Worm (Caenorhabditis elegans): ENCODE data around the gene F44E5.1.

Gene F44E5.1

DNA sequence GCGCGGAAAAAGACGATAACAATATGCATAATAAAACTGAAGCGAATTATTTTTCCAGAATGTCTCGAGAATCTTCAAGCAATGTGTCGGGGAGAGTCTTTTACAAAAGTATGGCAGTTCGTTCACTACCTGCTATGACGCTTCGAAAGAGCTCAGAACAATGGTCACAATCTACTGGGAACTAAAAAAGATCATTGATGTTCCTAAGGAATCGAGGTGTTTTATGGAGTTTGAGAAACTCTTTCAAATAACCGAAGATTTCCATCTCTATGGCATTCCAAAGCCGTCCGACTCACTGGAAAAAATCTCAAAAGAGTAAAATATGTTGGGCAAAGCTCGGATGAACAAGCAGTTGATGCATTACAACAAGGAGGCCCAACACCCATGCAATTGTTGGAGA is 2.0 kb downstream of the F44E5.1 start, which contains the start of gene F44E5.15:
TSS of gene F44E5.15 (plus strand) at position 301 of the 400 bp plus-strand sequence.
- TF ChIP-seq nhr-76 (tag; optimal IDR thresholded peaks at IDR 0.05) = no peak
- TF ChIP-seq ztf-4 (tag; optimal IDR thresholded peaks at IDR 0.05) = no peak
- TF ChIP-seq fkh-10 (GFP tag; optimal IDR thresholded peaks at IDR 0.05) = no peak
- TF ChIP-seq ama-1 (optimal IDR thresholded peaks at IDR 0.05) = no peak
- no peak for TF ChIP-seq ceh-16 (tag; optimal IDR thresholded peaks at IDR 0.05)
- TF ChIP-seq skn-1 (tag; optimal IDR thresholded peaks at IDR 0.05) = no peak
- no peak for TF ChIP-seq nhr-11 (tag; optimal IDR thresholded peaks at IDR 0.05)
- no peak for TF ChIP-seq elt-3 (tag; optimal IDR thresholded peaks at IDR 0.05)

DNA sequence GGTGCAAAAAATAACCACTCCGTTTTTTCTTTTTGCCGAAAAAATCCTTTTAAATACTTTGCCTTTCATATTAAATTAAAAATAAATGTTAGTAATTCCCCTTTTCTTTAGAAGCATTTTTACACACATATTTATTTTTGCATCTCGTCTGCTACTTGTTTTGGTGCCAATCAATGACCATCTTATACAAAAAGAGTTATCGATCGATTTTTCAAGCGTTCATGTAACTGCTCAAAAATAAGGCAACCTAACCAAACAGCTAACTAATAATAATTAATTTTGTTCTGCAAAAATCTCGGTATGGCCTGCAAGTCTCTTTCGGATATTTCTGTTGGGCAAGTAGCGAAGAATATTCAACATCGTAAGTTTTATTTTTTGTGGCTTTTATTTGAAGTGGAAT is 7.9 kb downstream of the F44E5.1 start, which contains the start of gene F44E5.2:
TSS of gene F44E5.2 (plus strand) at position 301 of the 400 bp plus-strand sequence.
- TF ChIP-seq nhr-67 (tag; optimal IDR thresholded peaks at IDR 0.05) (no peak), R02D3.7 (tag; optimal IDR thresholded peaks at IDR 0.05) (no peak), aly-2 (tag; optimal IDR thresholded peaks at IDR 0.05) (no peak), pha-4 (tag; optimal IDR thresholded peaks at IDR 0.05) (no peak)

ce11 chrII:11765506-11766152 is 8.7 kb downstream of the F44E5.1 start:
- TF ChIP-seq nhr-23 (tag; optimal IDR thresholded peaks at IDR 0.05) (no peak), elt-2 (tag; optimal IDR thresholded peaks at IDR 0.05) (no peak), R02D3.7 (tag; optimal IDR thresholded peaks at IDR 0.05) (no peak), nhr-43 (tag; optimal IDR thresholded peaks at IDR 0.05; ENCODE audit: poor library complexity, severe bottlenecking) (no peak), nhr-237 (tag; optimal IDR thresholded peaks at IDR 0.05) (no peak), ceh-16 (tag; optimal IDR thresholded peaks at IDR 0.05) (no peak), lin-15B (tag; optimal IDR thresholded peaks at IDR 0.05) (no peak), zag-1 (tag; optimal IDR thresholded peaks at IDR 0.05) (no peak), ZK546.5 (tag; optimal IDR thresholded peaks at IDR 0.05) (no peak)

DNA sequence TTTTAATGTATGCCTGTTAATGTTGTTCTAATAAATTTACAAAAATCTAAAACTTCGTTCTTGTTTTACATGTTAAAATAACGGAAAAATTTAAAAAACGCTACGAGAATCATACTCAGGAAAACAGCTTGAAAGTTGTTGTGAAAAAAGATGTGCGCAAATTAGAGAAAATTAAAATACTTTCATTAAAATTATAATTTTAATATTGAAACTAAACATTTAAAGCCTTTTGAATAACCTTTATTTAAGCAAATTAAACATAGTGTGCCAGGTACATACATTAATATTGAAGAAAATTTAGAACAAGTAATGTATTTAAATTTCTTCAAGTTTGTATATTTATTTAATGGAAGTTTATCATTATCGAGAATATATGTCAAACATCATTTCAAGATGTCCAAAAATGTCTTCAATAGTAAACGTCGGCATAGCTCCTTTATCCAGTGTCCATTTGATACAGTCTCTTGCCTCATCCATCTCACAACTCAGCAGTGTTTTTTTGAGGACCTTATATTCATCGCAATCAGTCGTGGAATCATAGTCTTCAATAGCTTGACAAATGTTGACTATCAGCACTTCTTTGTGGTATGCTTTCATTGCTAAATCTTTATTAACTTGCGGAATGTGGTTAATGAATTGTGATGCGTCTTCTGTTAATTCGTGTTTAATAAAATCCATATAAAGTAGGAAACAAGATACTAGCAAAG is 12.4 kb downstream of the F44E5.1 start:
- peak; percentile 81 for TF ChIP-seq pha-4 (tag; optimal IDR thresholded peaks at IDR 0.05)
- TF ChIP-seq elt-2 (tag; optimal IDR thresholded peaks at IDR 0.05) = peak; percentile 37
- no peak for TF ChIP-seq skn-1 (tag; optimal IDR thresholded peaks at IDR 0.05)
- TF ChIP-seq elt-3 (tag; optimal IDR thresholded peaks at IDR 0.05) = peak in 1 of 3 experiments; percentile 81
- TF ChIP-seq nfya-1 (tag; optimal IDR thresholded peaks at IDR 0.05; ENCODE audit: insufficient read depth) = peak; percentile 48
- no peak for TF ChIP-seq aly-2 (tag; optimal IDR thresholded peaks at IDR 0.05)
- no peak for TF ChIP-seq nhr-12 (tag; optimal IDR thresholded peaks at IDR 0.05)
- TF ChIP-seq tbx-2 (tag; optimal IDR thresholded peaks at IDR 0.05) = peak; percentile 70
- TF ChIP-seq ama-1 (optimal IDR thresholded peaks at IDR 0.05) = peak; percentile 93
- no peak for TF ChIP-seq nhr-11 (tag; optimal IDR thresholded peaks at IDR 0.05)
- peak; percentile 13 for TF ChIP-seq elt-1 (tag; optimal IDR thresholded peaks at IDR 0.05)
- no peak for TF ChIP-seq pqm-1 (tag; optimal IDR thresholded peaks at IDR 0.05)
- no peak for TF ChIP-seq egl-5 (tag; optimal IDR thresholded peaks at IDR 0.05)
- TF ChIP-seq fos-1 (tag; optimal IDR thresholded peaks at IDR 0.05) = peak; percentile 78
- TF ChIP-seq mml-1 (tag; optimal IDR thresholded peaks at IDR 0.05) = no peak
- no peak for TF ChIP-seq ZK546.5 (tag; optimal IDR thresholded peaks at IDR 0.05)
- TF ChIP-seq nhr-28 (tag; optimal IDR thresholded peaks at IDR 0.05) = no peak
- TF ChIP-seq eor-1 (tag; optimal IDR thresholded peaks at IDR 0.05) = peak in 1 of 2 experiments; percentile 7
- TF ChIP-seq nhr-25 (tag; optimal IDR thresholded peaks at IDR 0.05) = peak; percentile 43
- peak; percentile 60 for TF ChIP-seq ztf-4 (tag; optimal IDR thresholded peaks at IDR 0.05)

DNA sequence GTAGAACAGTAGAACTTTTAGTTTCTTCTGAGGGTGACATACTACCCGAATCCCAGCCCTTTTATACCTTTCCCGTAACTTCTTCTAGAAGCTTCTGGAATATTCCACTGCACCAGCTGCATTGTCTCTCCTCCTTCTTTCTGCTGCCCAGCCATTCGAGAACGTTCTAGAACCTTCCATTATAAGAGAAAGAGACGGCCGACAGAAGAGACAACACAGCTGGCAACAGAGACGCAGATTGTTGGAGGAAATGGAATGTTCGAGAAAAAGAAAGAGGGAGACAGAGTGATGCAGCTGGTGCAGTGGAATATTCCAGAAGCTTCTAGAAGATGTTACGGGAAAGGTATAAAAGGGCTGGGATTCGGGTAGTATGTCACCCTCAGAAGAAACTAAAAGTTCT is 15.1 kb downstream of the F44E5.1 start, which contains the start of the genes F44E5.4 and F44E5.5:
TSS of gene F44E5.4 (minus strand) at position 35 of the 400 bp plus-strand sequence.
TSS of gene F44E5.5 (plus strand) at position 386 of the 400 bp plus-strand sequence.
- TF ChIP-seq mml-1 (tag; optimal IDR thresholded peaks at IDR 0.05) = peak; percentile 66
- peak; percentile 90 for TF ChIP-seq tbx-2 (tag; optimal IDR thresholded peaks at IDR 0.05)
- peak; percentile 61 for TF ChIP-seq nhr-25 (tag; optimal IDR thresholded peaks at IDR 0.05)
- TF ChIP-seq lin-15B (tag; optimal IDR thresholded peaks at IDR 0.05) = peak; percentile 44
- TF ChIP-seq nhr-11 (tag; optimal IDR thresholded peaks at IDR 0.05) = peak; percentile 70
- peak; percentile 31 for TF ChIP-seq elt-1 (tag; optimal IDR thresholded peaks at IDR 0.05)
- peak; percentile 38 for TF ChIP-seq pha-4 (tag; optimal IDR thresholded peaks at IDR 0.05)
- TF ChIP-seq lin-39 (tag; optimal IDR thresholded peaks at IDR 0.05) = peak; percentile 54
- peak; percentile 92 for TF ChIP-seq nfya-1 (tag; optimal IDR thresholded peaks at IDR 0.05; ENCODE audit: insufficient read depth)
- TF ChIP-seq nhr-23 (tag; optimal IDR thresholded peaks at IDR 0.05) = peak; percentile 74
- TF ChIP-seq sea-2 (GFP tag; optimal IDR thresholded peaks at IDR 0.05) = peak; percentile 100
- TF ChIP-seq fos-1 (tag; optimal IDR thresholded peaks at IDR 0.05) = peak; percentile 34
- TF ChIP-seq eor-1 (tag; optimal IDR thresholded peaks at IDR 0.05) = peak in 1 of 2 experiments; percentile 42
- peak; percentile 98 for TF ChIP-seq lsy-12 (tag; optimal IDR thresholded peaks at IDR 0.05)
- peak; percentile 12 for TF ChIP-seq skn-1 (tag; optimal IDR thresholded peaks at IDR 0.05)
- TF ChIP-seq elt-2 (tag; optimal IDR thresholded peaks at IDR 0.05) = peak; percentile 60
- peak; percentile 69 for TF ChIP-seq ceh-28 (tag; optimal IDR thresholded peaks at IDR 0.05)
- peak; percentile 93 for TF ChIP-seq jun-1 (tag; optimal IDR thresholded peaks at IDR 0.05)
- TF ChIP-seq fkh-10 (GFP tag; optimal IDR thresholded peaks at IDR 0.05) = peak; percentile 9
- TF ChIP-seq nhr-43 (tag; optimal IDR thresholded peaks at IDR 0.05; ENCODE audit: poor library complexity, severe bottlenecking) = peak; percentile 47
